1 fruit fly cellular context compared by ENCODE assay signal in the genomic region with DNA sequence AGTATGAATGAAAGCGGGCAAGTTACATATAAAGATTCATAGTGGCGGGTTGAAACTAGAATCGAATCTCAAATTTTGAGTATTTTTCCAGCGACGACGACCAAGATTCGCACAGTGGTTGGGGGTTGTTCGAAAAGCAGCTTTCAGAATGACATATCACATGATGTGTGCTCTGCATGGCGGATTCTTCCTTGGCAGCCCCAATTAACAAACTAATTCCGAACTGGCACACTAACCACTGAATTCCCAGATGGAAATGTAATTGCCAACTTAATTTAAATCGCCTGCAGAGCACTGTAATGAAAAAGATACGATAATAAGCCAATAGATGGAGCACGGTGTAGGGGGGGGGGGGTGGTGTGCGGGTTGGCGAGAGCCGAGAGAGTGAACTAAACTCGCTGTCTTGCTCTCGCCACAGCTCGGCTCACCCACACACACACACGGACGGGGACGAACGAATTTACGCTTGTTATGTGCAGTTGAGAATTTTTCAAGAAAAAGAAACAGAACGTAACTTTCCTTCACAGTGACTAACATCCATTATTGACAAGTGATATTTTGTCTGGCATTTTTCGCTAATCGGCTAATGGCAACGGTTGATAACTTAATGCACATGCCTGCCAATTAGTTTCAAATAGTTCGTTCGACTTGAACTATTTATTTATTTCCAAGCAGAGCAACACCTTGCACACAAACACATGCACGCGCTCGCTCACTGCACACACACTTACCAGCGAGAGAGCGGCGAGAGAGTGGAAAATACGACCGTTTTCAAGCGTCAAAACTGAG.
TF ChIP-seq lines count a peak whose summit lies in the region.

No protein-coding gene starts in this region.

TF ChIP-seq in whole organism, embryonic, 481 proteins besides CTCF, POLR2A, EP300 and RAD21 (continued from another document):
- TF ChIP-seq CG2120 (GFP tag; optimal IDR thresholded peaks at IDR 0.05; lab: Kevin White, UChicago) (peak; percentile 98), org-1 (GFP tag; optimal IDR thresholded peaks at IDR 0.05; lab: Kevin White, UChicago) (peak; percentile 97), vfl (GFP tag; optimal IDR thresholded peaks at IDR 0.05; lab: Kevin White, UChicago) (peak; percentile 94), CG17361 (GFP tag; IDR thresholded peaks at IDR 0.05; lab: Robert Waterston, UW) (peak; percentile 94), zen (tag; optimal IDR thresholded peaks at IDR 0.05; lab: Kevin White, UChicago) (peak; percentile 76), CG2678 (tag; optimal IDR thresholded peaks at IDR 0.05; lab: Kevin White, UChicago) (peak; percentile 96), H2.0 (GFP tag; IDR thresholded peaks at IDR 0.05; lab: Robert Waterston, UW) (peak; percentile 97), chn (GFP tag; optimal IDR thresholded peaks at IDR 0.05; lab: Kevin White, UChicago) (peak; percentile 97), hkb (optimal IDR thresholded peaks at IDR 0.05; lab: Kevin White, UChicago) (no peak), hkb (GFP tag; IDR thresholded peaks at IDR 0.05; lab: Robert Waterston, UW) (peak; percentile 98), CG6272 (GFP tag; IDR thresholded peaks at IDR 0.05; lab: Robert Waterston, UW) (peak; percentile 92), CG1792 (GFP tag; optimal IDR thresholded peaks at IDR 0.05; lab: Kevin White, UChicago) (peak; percentile 92), salm (tag; optimal IDR thresholded peaks at IDR 0.05; lab: Kevin White, UChicago) (peak; percentile 89), Neu2 (GFP tag; optimal IDR thresholded peaks at IDR 0.05; lab: Kevin White, UChicago; ENCODE audit: borderline replicate concordance) (peak; percentile 58), dpn (GFP tag; optimal IDR thresholded peaks at IDR 0.05; lab: Kevin White, UChicago) (peak; percentile 92 to 98), ash1 (GFP tag; optimal IDR thresholded peaks at IDR 0.05; lab: Kevin White, UChicago) (no peak), CG6791 (GFP tag; IDR thresholded peaks at IDR 0.05; lab: Robert Waterston, UW; ENCODE audit: partially characterized antibody) (peak; percentile 77; the same call in 2 of the 3 replicates), prd (optimal IDR thresholded peaks at IDR 0.05; lab: Kevin White, UChicago) (no peak), prd (GFP tag; IDR thresholded peaks at IDR 0.05; lab: Robert Waterston, UW) (peak; percentile 97), CG6689 (GFP tag; IDR thresholded peaks at IDR 0.05; lab: Robert Waterston, UW) (peak; percentile 97), CG9437 (GFP tag; optimal IDR thresholded peaks at IDR 0.05; lab: Kevin White, UChicago) (peak; percentile 88), CG17802 (tag; optimal IDR thresholded peaks at IDR 0.05; lab: Kevin White, UChicago) (peak; percentile 78), btn (GFP tag; optimal IDR thresholded peaks at IDR 0.05; lab: Kevin White, UChicago) (peak; percentile 92), Fer3 (tag; optimal IDR thresholded peaks at IDR 0.05; lab: Kevin White, UChicago) (peak; percentile 96), ftz-f1 (GFP tag; optimal IDR thresholded peaks at IDR 0.05; lab: Kevin White, UChicago) (peak; percentile 43), E2f2 (GFP tag; IDR thresholded peaks at IDR 0.05; lab: Robert Waterston, UW) (peak; percentile 84), slp2 (GFP tag; optimal IDR thresholded peaks at IDR 0.05; lab: Kevin White, UChicago) (peak; percentile 92), Drgx (GFP tag; IDR thresholded peaks at IDR 0.05; lab: Robert Waterston, UW) (peak; percentile 98), CG10543 (GFP tag; optimal IDR thresholded peaks at IDR 0.05; lab: Kevin White, UChicago) (peak; percentile 90)
